Fruit fly (Drosophila melanogaster): Measurements from ENCODE around the gene CG31715.

The CG31715 gene

dm6 chr2L:10334854-10335277 lies 6.5 kb upstream of the CG31715 start:
- TF ChIP-seq h (GFP tag; optimal IDR thresholded peaks at IDR 0.05), result peak; percentile 78
- TF ChIP-seq sage (GFP tag; optimal IDR thresholded peaks at IDR 0.05), result peak; percentile 47
- TF ChIP-seq Vsx2 (GFP tag; optimal IDR thresholded peaks at IDR 0.05; ENCODE audit: partially characterized antibody), result no peak
- TF ChIP-seq HLH106 (tag; optimal IDR thresholded peaks at IDR 0.05), result peak; percentile 33
- no peak for TF ChIP-seq Dfd (GFP tag; optimal IDR thresholded peaks at IDR 0.05)
- peak; percentile 58 for TF ChIP-seq rgr (GFP tag; optimal IDR thresholded peaks at IDR 0.05)
- TF ChIP-seq br (GFP tag; optimal IDR thresholded peaks at IDR 0.05), result peak; percentile 64
- no peak for TF ChIP-seq dmrt93B (GFP tag; optimal IDR thresholded peaks at IDR 0.05)
- no peak for TF ChIP-seq pan (optimal IDR thresholded peaks at IDR 0.05)
- TF ChIP-seq tai (GFP tag; optimal IDR thresholded peaks at IDR 0.05), result no peak
- TF ChIP-seq brk (GFP tag; optimal IDR thresholded peaks at IDR 0.05), result peak; percentile 57
- TF ChIP-seq jim (GFP tag; optimal IDR thresholded peaks at IDR 0.05), result no peak
- TF ChIP-seq Dif (GFP tag; optimal IDR thresholded peaks at IDR 0.05; ENCODE audit: partially characterized antibody), result no peak
- peak; percentile 56 for TF ChIP-seq Sp1 (GFP tag; optimal IDR thresholded peaks at IDR 0.05)
- TF ChIP-seq sv (GFP tag; optimal IDR thresholded peaks at IDR 0.05), result peak; percentile 11
- TF ChIP-seq foxo (GFP tag; optimal IDR thresholded peaks at IDR 0.05), result peak in 1 of 2 experiments; percentile 16
- peak; percentile 29 for TF ChIP-seq psq (GFP tag; optimal IDR thresholded peaks at IDR 0.05)
- peak; percentile 72 for TF ChIP-seq N (GFP tag; optimal IDR thresholded peaks at IDR 0.05)
- no peak for TF ChIP-seq CG9705 (GFP tag; optimal IDR thresholded peaks at IDR 0.05)
- TF ChIP-seq Mio (GFP tag; optimal IDR thresholded peaks at IDR 0.05), result no peak
- no peak for TF ChIP-seq Myc (optimal IDR thresholded peaks at IDR 0.05)
- peak; percentile 57 for TF ChIP-seq fru (GFP tag; optimal IDR thresholded peaks at IDR 0.05)
- no peak for TF ChIP-seq Hr78 (GFP tag; optimal IDR thresholded peaks at IDR 0.05)
- TF ChIP-seq Hr83 (GFP tag; optimal IDR thresholded peaks at IDR 0.05; ENCODE audit: poor library complexity, severe bottlenecking), result peak; percentile 13
- peak; percentile 55 for TF ChIP-seq woc (GFP tag; optimal IDR thresholded peaks at IDR 0.05)
- TF ChIP-seq Abd-B (GFP tag; optimal IDR thresholded peaks at IDR 0.05), result no peak
- peak; percentile 80 for TF ChIP-seq Rel (GFP tag; optimal IDR thresholded peaks at IDR 0.05)
- TF ChIP-seq Rel (tag; optimal IDR thresholded peaks at IDR 0.05), result peak; percentile 58
- TF ChIP-seq GATAd (GFP tag; optimal IDR thresholded peaks at IDR 0.05), result no peak
- TF ChIP-seq Hnf4 (GFP tag; optimal IDR thresholded peaks at IDR 0.05), result peak; percentile 57
- peak; percentile 39 for TF ChIP-seq Jra (GFP tag; optimal IDR thresholded peaks at IDR 0.05)
- TF ChIP-seq dsf (GFP tag; optimal IDR thresholded peaks at IDR 0.05; ENCODE audit: borderline replicate concordance), result no peak
- no peak for TF ChIP-seq CG32264 (GFP tag; optimal IDR thresholded peaks at IDR 0.05)
- TF ChIP-seq usp (GFP tag; optimal IDR thresholded peaks at IDR 0.05), result no peak
- TF ChIP-seq CrebA (GFP tag; optimal IDR thresholded peaks at IDR 0.05; ENCODE audit: borderline replicate concordance), result no peak
- no peak for TF ChIP-seq dl (GFP tag; optimal IDR thresholded peaks at IDR 0.05; ENCODE audit: insufficient read depth in 1 of 2, partially characterized antibody in 2 of 2)
- peak; percentile 58 for TF ChIP-seq ey (GFP tag; optimal IDR thresholded peaks at IDR 0.05)
- TF ChIP-seq OdsH (GFP tag; optimal IDR thresholded peaks at IDR 0.05), result peak; percentile 56
- no peak for TF ChIP-seq lola (GFP tag; optimal IDR thresholded peaks at IDR 0.05)

dm6 chr2L:10339212-10339721 lies 2.1 kb upstream of the CG31715 start, which contains the start of gene SamDC:
SamDC (plus strand) TSS chr2L:10339457.
- peak; percentile 71 for TF ChIP-seq Hr83 (GFP tag; optimal IDR thresholded peaks at IDR 0.05; ENCODE audit: poor library complexity, severe bottlenecking)
- no peak for TF ChIP-seq Rel (GFP tag; optimal IDR thresholded peaks at IDR 0.05)
- TF ChIP-seq Rel (tag; optimal IDR thresholded peaks at IDR 0.05), result peak; percentile 19
- no peak for TF ChIP-seq Abd-B (GFP tag; optimal IDR thresholded peaks at IDR 0.05)
- TF ChIP-seq N (GFP tag; optimal IDR thresholded peaks at IDR 0.05), result peak; percentile 97
- peak; percentile 30 for TF ChIP-seq sage (GFP tag; optimal IDR thresholded peaks at IDR 0.05)
- TF ChIP-seq Hr78 (GFP tag; optimal IDR thresholded peaks at IDR 0.05), result peak; percentile 78
- TF ChIP-seq dl (GFP tag; optimal IDR thresholded peaks at IDR 0.05; ENCODE audit: insufficient read depth in 1 of 2, partially characterized antibody in 2 of 2), result no peak
- TF ChIP-seq dsf (GFP tag; optimal IDR thresholded peaks at IDR 0.05; ENCODE audit: borderline replicate concordance), result no peak
- TF ChIP-seq OdsH (GFP tag; optimal IDR thresholded peaks at IDR 0.05), result peak; percentile 24
- TF ChIP-seq HLH106 (tag; optimal IDR thresholded peaks at IDR 0.05), result peak; percentile 20
- TF ChIP-seq usp (GFP tag; optimal IDR thresholded peaks at IDR 0.05), result no peak
- no peak for TF ChIP-seq CG9705 (GFP tag; optimal IDR thresholded peaks at IDR 0.05)
- no peak for TF ChIP-seq tai (GFP tag; optimal IDR thresholded peaks at IDR 0.05)
- TF ChIP-seq foxo (GFP tag; optimal IDR thresholded peaks at IDR 0.05), result peak in 1 of 2 experiments; percentile 57
- no peak for TF ChIP-seq brk (GFP tag; optimal IDR thresholded peaks at IDR 0.05)
- TF ChIP-seq GATAd (GFP tag; optimal IDR thresholded peaks at IDR 0.05), result no peak
- no peak for TF ChIP-seq Dfd (GFP tag; optimal IDR thresholded peaks at IDR 0.05)
- peak; percentile 46 for TF ChIP-seq h (GFP tag; optimal IDR thresholded peaks at IDR 0.05)
- TF ChIP-seq woc (GFP tag; optimal IDR thresholded peaks at IDR 0.05), result peak; percentile 76
- TF ChIP-seq Hnf4 (GFP tag; optimal IDR thresholded peaks at IDR 0.05), result peak; percentile 28
- peak; percentile 19 for TF ChIP-seq Sp1 (GFP tag; optimal IDR thresholded peaks at IDR 0.05)
- peak; percentile 48 for TF ChIP-seq rgr (GFP tag; optimal IDR thresholded peaks at IDR 0.05)
- peak; percentile 4 for TF ChIP-seq sv (GFP tag; optimal IDR thresholded peaks at IDR 0.05)
- TF ChIP-seq br (GFP tag; optimal IDR thresholded peaks at IDR 0.05), result no peak

All from whole organism, wandering third instar larva.